Fruit fly (Drosophila melanogaster): Measurements from ENCODE around the gene CG43168.

Gene CG43168

DNA sequence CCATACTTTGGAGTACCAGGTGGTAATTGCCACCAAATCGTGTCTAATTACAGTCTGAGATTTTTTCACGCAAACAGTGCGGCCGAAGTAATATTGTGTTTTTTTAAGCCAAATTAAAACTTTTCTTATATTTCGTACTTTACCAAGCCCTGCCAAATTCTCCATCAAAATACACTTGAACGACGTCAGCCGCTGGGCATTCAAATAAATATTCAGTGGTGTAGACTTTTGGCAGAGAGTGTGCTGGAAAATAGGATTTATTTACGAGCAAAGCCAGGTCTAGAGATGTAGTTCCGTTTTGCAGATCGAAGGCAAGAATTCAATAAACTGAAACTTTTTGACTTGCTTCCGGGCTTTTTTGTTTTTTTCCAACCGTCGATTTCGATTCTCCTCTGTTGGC lies 21.0 kb downstream of the CG43168 start:
- TF ChIP-seq Sin3A (optimal IDR thresholded peaks at IDR 0.05) (no peak), psq (optimal IDR thresholded peaks at IDR 0.05) (no peak), Myc (optimal IDR thresholded peaks at IDR 0.05) (no peak), ttk (optimal IDR thresholded peaks at IDR 0.05) (no peak), insv (optimal IDR thresholded peaks at IDR 0.05) (no peak), h (optimal IDR thresholded peaks at IDR 0.05) (no peak)

DNA sequence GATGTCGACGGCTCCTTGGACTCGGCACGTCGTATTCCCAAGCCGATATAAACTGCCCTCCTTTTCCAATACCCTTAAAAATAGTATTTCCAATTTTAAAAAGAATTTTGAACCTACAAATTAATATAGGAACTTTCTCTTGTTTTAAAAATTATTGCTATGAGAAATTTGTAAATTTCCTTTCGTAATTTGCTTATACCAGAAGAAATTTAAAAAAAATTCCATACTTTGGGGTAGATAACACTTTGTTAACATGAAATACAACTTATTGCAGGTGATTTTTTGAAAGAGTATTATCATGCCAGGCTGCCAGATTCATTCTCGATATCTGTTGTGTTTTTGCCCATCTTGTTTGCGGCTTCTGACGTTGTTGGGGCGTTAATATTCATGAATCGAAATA lies 26.9 kb downstream of the CG43168 start:
- TF ChIP-seq insv (optimal IDR thresholded peaks at IDR 0.05) (no peak), ttk (optimal IDR thresholded peaks at IDR 0.05) (no peak), Myc (optimal IDR thresholded peaks at IDR 0.05) (no peak)

DNA sequence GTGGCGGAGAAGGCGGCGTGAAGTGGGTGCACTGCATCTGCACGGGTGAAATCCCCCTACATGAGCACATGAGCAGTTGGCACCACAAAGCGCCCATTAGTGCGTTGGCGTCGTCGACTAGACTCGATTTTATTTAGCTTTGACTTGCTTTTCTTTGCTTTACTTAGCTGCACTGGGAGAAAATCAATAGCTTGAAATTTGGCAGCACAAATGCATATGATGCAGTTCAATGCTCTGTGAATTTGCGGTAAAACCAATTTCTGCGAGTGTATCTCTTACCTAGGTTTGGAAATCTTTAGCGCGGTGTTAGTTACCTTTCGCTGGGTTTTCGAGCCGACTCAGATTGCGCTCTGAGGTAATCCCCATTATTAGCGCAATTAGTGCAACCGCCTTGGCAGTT lies 29.3 kb downstream of the CG43168 start:
- TF ChIP-seq Sin3A (optimal IDR thresholded peaks at IDR 0.05) (no peak), h (optimal IDR thresholded peaks at IDR 0.05) (no peak)

DNA sequence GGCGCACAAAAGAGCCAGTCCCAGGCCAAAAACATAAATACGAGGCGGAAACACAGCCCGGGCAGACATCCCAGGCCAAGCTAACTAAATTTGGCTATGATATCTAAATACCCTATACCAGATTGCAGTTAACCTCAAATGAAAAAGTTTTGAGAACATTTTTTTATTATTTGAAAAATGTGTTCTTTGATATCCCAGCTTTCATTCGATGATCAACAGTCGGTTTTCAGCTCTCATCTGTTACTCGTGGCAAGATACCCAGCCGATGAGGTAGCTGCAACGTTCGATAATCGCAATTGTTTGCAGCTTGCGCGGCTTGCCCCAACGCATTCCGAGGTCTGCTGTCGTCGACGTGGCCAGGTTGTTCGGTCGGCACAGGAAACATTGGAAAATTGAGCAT lies 31.7 kb downstream of the CG43168 start:
- no peak for TF ChIP-seq insv (optimal IDR thresholded peaks at IDR 0.05)
- TF ChIP-seq h (optimal IDR thresholded peaks at IDR 0.05): no peak
- no peak for TF ChIP-seq Sin3A (optimal IDR thresholded peaks at IDR 0.05)
- no peak for TF ChIP-seq Myc (optimal IDR thresholded peaks at IDR 0.05)
- TF ChIP-seq psq (optimal IDR thresholded peaks at IDR 0.05): no peak
- TF ChIP-seq ttk (optimal IDR thresholded peaks at IDR 0.05): no peak

DNA sequence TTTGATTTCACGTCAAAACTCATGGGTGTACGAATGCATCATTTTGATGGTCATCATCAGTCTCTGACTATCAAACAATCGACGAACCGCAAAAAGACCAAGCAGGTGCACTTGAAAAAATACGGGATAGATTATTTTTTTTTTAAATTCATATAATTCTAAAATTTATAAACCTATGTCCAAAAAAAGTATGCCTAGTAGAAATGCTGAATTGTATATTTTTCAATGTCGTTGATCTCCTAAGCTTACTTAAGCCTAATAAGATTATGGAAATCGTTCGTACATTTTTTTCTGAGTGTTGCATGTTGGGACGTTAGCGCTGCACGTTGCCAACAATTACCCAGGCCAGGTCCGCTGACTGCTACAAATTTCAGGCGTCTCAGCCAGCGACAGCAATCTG lies 33.0 kb downstream of the CG43168 start:
- TF ChIP-seq h (optimal IDR thresholded peaks at IDR 0.05): no peak

DNA sequence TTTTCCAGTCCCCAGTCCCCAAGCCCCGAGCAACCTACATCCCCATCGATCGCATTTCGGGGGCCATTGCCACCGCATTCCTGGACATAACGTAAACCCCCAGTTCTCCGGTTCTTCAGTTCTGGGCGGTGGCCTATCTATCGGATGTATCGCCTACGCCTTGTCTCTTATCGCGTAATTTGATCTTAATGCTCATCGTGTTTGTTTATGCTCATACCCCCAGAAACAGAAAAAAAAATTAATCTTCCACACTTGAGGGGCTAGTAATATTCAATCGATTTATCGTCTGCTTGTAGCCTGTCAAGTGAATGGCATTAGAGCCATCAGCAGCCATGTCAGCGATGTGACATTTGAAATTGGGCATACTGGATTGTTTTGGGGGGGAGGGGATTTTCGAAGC lies 34.1 kb downstream of the CG43168 start:
- TF ChIP-seq Myc (optimal IDR thresholded peaks at IDR 0.05): no peak
- TF ChIP-seq ttk (optimal IDR thresholded peaks at IDR 0.05): no peak
- TF ChIP-seq psq (optimal IDR thresholded peaks at IDR 0.05): no peak
- TF ChIP-seq h (optimal IDR thresholded peaks at IDR 0.05): no peak
- no peak for TF ChIP-seq Sin3A (optimal IDR thresholded peaks at IDR 0.05)
- no peak for TF ChIP-seq insv (optimal IDR thresholded peaks at IDR 0.05)

DNA sequence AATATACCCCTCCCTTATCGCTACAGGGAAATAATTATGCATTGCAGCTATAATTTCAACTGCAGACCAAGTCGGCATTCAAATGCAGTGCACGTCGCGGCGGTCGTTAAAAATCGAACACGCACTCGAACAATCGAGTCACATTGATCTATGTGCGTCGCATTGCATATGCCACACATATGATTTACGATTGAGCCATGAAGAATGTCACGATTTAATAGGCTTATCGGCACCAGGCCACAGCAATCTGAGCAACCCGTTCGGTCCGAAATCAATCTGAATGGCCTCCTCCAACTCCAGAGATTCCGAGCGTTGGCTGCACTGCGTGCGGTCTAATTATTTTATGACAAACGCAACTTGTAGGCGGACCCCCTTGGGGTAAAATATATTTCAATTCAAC lies 34.9 kb downstream of the CG43168 start:
- no peak for TF ChIP-seq Myc (optimal IDR thresholded peaks at IDR 0.05)
- TF ChIP-seq h (optimal IDR thresholded peaks at IDR 0.05): no peak
- no peak for TF ChIP-seq ttk (optimal IDR thresholded peaks at IDR 0.05)
- no peak for TF ChIP-seq psq (optimal IDR thresholded peaks at IDR 0.05)
- no peak for TF ChIP-seq insv (optimal IDR thresholded peaks at IDR 0.05)
- no peak for TF ChIP-seq Sin3A (optimal IDR thresholded peaks at IDR 0.05)

DNA sequence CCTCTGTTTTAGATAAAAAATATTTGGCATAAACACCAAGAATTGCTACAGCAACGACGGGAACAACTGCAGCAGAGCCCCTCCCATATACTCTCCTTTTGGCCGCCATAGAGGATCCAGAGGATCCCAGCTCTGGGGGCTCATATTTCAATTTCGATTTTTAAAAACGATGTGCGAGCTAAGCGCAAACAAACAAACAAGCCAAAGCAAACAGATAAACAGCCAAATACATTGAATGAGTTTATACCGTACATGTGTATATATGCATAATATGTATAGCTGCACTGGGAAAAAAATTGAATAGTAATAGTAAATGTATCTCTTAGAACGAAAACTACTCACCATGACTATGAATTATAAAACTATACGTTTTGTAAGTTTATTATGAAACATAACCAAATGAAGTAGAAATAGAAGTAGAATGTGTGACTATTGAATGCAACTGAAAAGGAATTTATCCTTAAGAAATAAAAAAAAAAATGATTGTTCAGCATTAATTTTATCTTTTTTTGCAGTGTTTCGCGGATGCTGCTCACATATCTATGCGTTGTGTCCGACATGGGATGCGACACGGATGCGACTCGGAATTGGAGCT lies 36.5 kb downstream of the CG43168 start:
- no peak for TF ChIP-seq ttk (optimal IDR thresholded peaks at IDR 0.05)
- TF ChIP-seq psq (optimal IDR thresholded peaks at IDR 0.05): no peak
- no peak for TF ChIP-seq Myc (optimal IDR thresholded peaks at IDR 0.05)
- no peak for TF ChIP-seq h (optimal IDR thresholded peaks at IDR 0.05)
- TF ChIP-seq insv (optimal IDR thresholded peaks at IDR 0.05): no peak
- TF ChIP-seq Sin3A (optimal IDR thresholded peaks at IDR 0.05): no peak

DNA sequence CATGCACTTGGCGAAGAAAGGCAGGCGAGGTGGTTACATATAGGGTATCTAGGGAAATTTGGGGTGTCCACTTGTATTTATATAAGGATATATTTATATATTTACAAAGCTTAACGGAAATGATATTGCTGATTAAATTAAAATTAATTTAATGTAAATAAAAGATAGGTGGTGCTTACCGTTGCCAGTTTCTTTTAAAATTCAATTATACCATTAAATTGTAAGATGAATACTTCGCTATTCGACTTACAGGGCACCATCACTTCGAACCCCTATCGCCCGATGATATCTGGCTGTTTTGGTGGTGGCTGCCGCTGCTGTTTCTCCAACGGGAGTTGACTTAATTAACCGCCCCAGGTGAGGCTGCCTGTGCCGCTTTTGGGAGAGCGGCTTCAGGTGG lies 40.1 kb downstream of the CG43168 start:
- no peak for TF ChIP-seq h (optimal IDR thresholded peaks at IDR 0.05)
- TF ChIP-seq Myc (optimal IDR thresholded peaks at IDR 0.05): no peak
- no peak for TF ChIP-seq psq (optimal IDR thresholded peaks at IDR 0.05)
- TF ChIP-seq Sin3A (optimal IDR thresholded peaks at IDR 0.05): no peak
- TF ChIP-seq insv (optimal IDR thresholded peaks at IDR 0.05): no peak
- TF ChIP-seq ttk (optimal IDR thresholded peaks at IDR 0.05): no peak

DNA sequence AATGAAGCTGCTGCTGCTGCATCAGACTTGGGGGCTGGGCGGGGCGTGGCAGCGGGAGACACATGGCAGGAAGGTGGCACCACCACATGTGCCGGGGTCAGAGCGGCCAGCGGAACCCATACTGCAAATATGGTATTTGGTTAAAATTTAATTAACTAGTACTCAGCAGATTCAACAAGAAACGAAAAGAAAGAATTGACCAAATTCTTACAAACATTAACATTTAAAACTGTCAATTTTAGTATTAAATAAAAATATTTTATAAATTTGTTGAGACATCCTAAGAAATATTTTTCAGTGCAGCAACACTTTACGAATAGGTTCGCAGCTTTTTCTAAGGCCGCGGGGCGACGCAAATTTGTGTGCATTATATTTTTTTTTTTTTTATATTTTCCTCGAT lies 41.9 kb downstream of the CG43168 start:
- TF ChIP-seq h (optimal IDR thresholded peaks at IDR 0.05) (no peak), ttk (optimal IDR thresholded peaks at IDR 0.05) (no peak), Myc (optimal IDR thresholded peaks at IDR 0.05) (no peak), insv (optimal IDR thresholded peaks at IDR 0.05) (no peak), Sin3A (optimal IDR thresholded peaks at IDR 0.05) (no peak), psq (optimal IDR thresholded peaks at IDR 0.05) (no peak)

DNA sequence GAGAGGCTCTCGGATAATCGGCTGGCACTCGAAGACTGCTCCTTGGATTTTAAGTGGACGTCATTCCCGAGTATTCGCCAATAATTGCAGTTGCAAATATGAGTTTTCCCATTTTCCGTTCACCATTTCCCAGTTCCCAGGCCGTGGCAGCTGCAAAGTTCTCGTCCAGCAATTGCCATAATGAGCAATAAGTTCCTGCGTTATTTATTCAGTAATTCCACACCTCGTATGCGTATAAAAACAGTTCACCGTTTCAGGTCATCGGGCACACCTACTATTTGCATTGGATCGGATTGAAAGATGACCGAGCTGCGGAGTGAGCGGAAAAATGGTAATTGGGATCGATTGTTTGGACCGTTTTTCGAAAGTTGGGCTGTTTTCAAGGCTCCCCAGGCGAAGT lies 44.7 kb downstream of the CG43168 start, which contains the start of gene Or65a:
TSS of gene Or65a (plus strand) at position 301 of the 400 bp plus-strand sequence.
- TF ChIP-seq Myc (optimal IDR thresholded peaks at IDR 0.05) (no peak), Sin3A (optimal IDR thresholded peaks at IDR 0.05) (no peak), psq (optimal IDR thresholded peaks at IDR 0.05) (no peak), h (optimal IDR thresholded peaks at IDR 0.05) (no peak)

DNA sequence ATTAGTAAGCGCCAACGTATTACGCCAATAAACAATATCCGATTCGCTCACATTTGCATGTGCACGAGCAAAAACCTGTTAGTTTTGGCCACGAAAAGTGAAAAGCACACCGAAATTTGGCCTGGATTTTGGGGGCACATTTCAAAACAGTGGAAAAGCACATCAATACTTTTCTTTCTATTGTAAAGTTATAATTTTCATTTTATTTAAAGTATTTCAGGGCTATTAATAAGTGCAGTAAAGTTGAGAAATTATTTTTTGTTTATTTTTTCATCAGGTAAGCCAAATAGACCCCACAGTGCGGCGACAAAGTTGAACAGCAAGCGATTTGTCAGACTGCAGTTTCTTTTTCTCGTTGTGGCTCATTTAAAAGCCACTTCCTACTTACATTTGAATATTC lies 47.1 kb downstream of the CG43168 start:
- TF ChIP-seq Sin3A (optimal IDR thresholded peaks at IDR 0.05) (no peak), insv (optimal IDR thresholded peaks at IDR 0.05) (no peak), psq (optimal IDR thresholded peaks at IDR 0.05) (no peak), ttk (optimal IDR thresholded peaks at IDR 0.05) (no peak), Myc (optimal IDR thresholded peaks at IDR 0.05) (no peak)

DNA sequence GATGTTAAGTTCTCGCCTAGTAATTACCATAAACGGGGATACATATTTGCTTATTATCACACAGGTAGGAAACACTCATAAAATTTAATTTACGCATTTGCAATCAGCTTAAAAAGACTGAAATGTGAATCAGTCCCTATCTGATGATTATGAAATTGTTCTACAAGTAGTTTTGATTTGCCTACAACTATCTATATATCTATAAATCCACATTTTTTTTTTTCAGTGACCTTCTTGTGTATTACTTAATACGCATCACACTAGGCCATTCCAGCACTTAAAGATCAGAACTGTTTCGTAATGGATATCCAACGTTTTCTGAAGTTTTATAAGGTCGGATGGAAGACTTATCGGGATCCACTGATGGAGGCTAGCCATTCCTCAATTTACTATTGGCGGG lies 49.7 kb downstream of the CG43168 start, which contains the start of gene Or65b:
TSS of gene Or65b (plus strand) at position 301 of the 400 bp plus-strand sequence.
- TF ChIP-seq Myc (optimal IDR thresholded peaks at IDR 0.05) (no peak), psq (optimal IDR thresholded peaks at IDR 0.05) (no peak), Sin3A (optimal IDR thresholded peaks at IDR 0.05) (no peak), ttk (optimal IDR thresholded peaks at IDR 0.05) (no peak), h (optimal IDR thresholded peaks at IDR 0.05) (no peak), insv (optimal IDR thresholded peaks at IDR 0.05) (no peak)

Measured in Kc167 (cell line).